Fruit fly (Drosophila melanogaster): ENCODE results near the gene CG11857.
A peak's percentile ranks its signal among the peaks of the same experiment; 100 is the strongest.

CG11857 gene

DNA sequence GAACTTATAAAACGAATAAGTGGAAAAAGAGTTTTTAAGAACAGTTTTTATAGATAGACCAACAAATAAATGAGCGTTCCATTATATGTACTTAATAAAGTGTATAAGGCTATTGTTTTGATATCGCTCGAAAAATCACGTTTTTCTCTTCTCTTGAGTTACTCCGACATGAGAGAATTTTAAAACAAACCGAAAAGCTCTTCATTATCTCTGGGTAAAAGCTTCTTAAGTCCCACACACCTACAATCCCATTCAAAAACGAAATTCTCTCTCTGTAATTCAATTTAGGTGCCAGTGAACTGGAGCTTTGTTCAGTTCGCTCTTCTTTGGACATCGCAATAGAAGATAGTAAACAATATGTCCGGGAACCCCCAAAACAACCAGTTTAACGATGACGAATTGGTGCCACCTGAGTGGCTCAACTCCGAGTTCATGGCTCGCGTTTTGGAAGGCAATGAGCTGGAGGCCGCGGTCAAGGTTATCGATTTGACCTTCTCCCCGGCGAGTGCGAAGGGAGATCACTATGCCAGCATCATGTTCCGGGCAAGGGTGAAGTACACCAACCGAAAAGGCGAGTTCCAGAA is 45.3 kb downstream of the CG11857 start, which contains the start of gene CG31436 (continued):
- no peak for TF ChIP-seq tap (tag; optimal IDR thresholded peaks at IDR 0.05)
- no peak for TF ChIP-seq Camta (GFP tag; optimal IDR thresholded peaks at IDR 0.05)
- peak; percentile 41; the same call in 1 of the 3 replicates for TF ChIP-seq z (GFP tag; IDR thresholded peaks at IDR 0.05)
- no peak for TF ChIP-seq ab (GFP tag; optimal IDR thresholded peaks at IDR 0.05)
- TF ChIP-seq CG9932 (GFP tag; IDR thresholded peaks at IDR 0.05): no peak
- TF ChIP-seq schlank (tag; optimal IDR thresholded peaks at IDR 0.05): no peak
- no peak for TF ChIP-seq CG18764 (GFP tag; optimal IDR thresholded peaks at IDR 0.05)
- no peak for TF ChIP-seq Bteb2 (GFP tag; optimal IDR thresholded peaks at IDR 0.05)
- TF ChIP-seq Dip2 (GFP tag; IDR thresholded peaks at IDR 0.05): no peak
- peak; percentile 47 for TF ChIP-seq sug (tag; optimal IDR thresholded peaks at IDR 0.05)
- no peak for TF ChIP-seq sna (GFP tag; IDR thresholded peaks at IDR 0.05; ENCODE audit: partially characterized antibody)
- TF ChIP-seq zf30C (GFP tag; optimal IDR thresholded peaks at IDR 0.05): no peak
- no peak for TF ChIP-seq Atf3 (GFP tag; optimal IDR thresholded peaks at IDR 0.05)
- TF ChIP-seq Rx (GFP tag; IDR thresholded peaks at IDR 0.05): no peak
- TF ChIP-seq sd (tag; optimal IDR thresholded peaks at IDR 0.05): peak; percentile 35
- no peak for TF ChIP-seq CG13123 (GFP tag; optimal IDR thresholded peaks at IDR 0.05)
- TF ChIP-seq Trl (optimal IDR thresholded peaks at IDR 0.05): peak; percentile 44 to 82
- TF ChIP-seq Trl (GFP tag; optimal IDR thresholded peaks at IDR 0.05): no peak
- no peak for TF ChIP-seq CG1024 (GFP tag; IDR thresholded peaks at IDR 0.05)
- peak; percentile 42 for TF ChIP-seq exex (tag; optimal IDR thresholded peaks at IDR 0.05)
- TF ChIP-seq CG8290 (GFP tag; optimal IDR thresholded peaks at IDR 0.05): no peak
- peak in 1 of 2 experiments; percentile 11 for TF ChIP-seq CG8290 (tag; optimal IDR thresholded peaks at IDR 0.05)
- no peak for TF ChIP-seq CG6272 (GFP tag; IDR thresholded peaks at IDR 0.05)
- TF ChIP-seq CG31224 (GFP tag; IDR thresholded peaks at IDR 0.05): no peak
- TF ChIP-seq lab (GFP tag; optimal IDR thresholded peaks at IDR 0.05): peak; percentile 9
- TF ChIP-seq Awh (GFP tag; IDR thresholded peaks at IDR 0.05): no peak
- TF ChIP-seq hbn (GFP tag; IDR thresholded peaks at IDR 0.05; ENCODE audit: partially characterized antibody): no peak
- TF ChIP-seq NC2β (GFP tag; optimal IDR thresholded peaks at IDR 0.05): no peak
- TF ChIP-seq CG17328 (GFP tag; IDR thresholded peaks at IDR 0.05): no peak
- TF ChIP-seq CG12299 (tag; optimal IDR thresholded peaks at IDR 0.05): no peak
- no peak for TF ChIP-seq Vsx1 (GFP tag; optimal IDR thresholded peaks at IDR 0.05)
- no peak for TF ChIP-seq CG4328 (GFP tag; optimal IDR thresholded peaks at IDR 0.05)
- no peak for TF ChIP-seq Bgb (GFP tag; IDR thresholded peaks at IDR 0.05; ENCODE audit: partially characterized antibody)
- peak; percentile 12 for TF ChIP-seq CG15514 (GFP tag; optimal IDR thresholded peaks at IDR 0.05)
- no peak for TF ChIP-seq usp (GFP tag; optimal IDR thresholded peaks at IDR 0.05)
- no peak for TF ChIP-seq CG15011 (GFP tag; optimal IDR thresholded peaks at IDR 0.05)
- no peak for TF ChIP-seq CG10321 (GFP tag; IDR thresholded peaks at IDR 0.05)
- no peak for TF ChIP-seq Atf6 (GFP tag; IDR thresholded peaks at IDR 0.05)
- TF ChIP-seq Fer1 (GFP tag; optimal IDR thresholded peaks at IDR 0.05): no peak
- peak in 1 of 2 experiments; percentile 82 for TF ChIP-seq Hr78 (GFP tag; optimal IDR thresholded peaks at IDR 0.05)
- TF ChIP-seq Hmx (GFP tag; optimal IDR thresholded peaks at IDR 0.05): no peak
- no peak for TF ChIP-seq CG4617 (GFP tag; optimal IDR thresholded peaks at IDR 0.05; ENCODE audit: borderline replicate concordance)
- TF ChIP-seq Ada2b (GFP tag; IDR thresholded peaks at IDR 0.05): no peak
- no peak for TF ChIP-seq CG9876 (GFP tag; optimal IDR thresholded peaks at IDR 0.05)
- no peak for TF ChIP-seq Adf1 (GFP tag; IDR thresholded peaks at IDR 0.05)
- peak; percentile 36 for TF ChIP-seq CG13894 (tag; optimal IDR thresholded peaks at IDR 0.05)
- no peak for TF ChIP-seq CG12104 (GFP tag; optimal IDR thresholded peaks at IDR 0.05)
- no peak for TF ChIP-seq gsb-n (tag; optimal IDR thresholded peaks at IDR 0.05)
- TF ChIP-seq H15 (GFP tag; IDR thresholded peaks at IDR 0.05): no peak
- no peak for TF ChIP-seq sqz (GFP tag; optimal IDR thresholded peaks at IDR 0.05)
- TF ChIP-seq CG16813 (GFP tag; IDR thresholded peaks at IDR 0.05; ENCODE audit: partially characterized antibody): no peak
- TF ChIP-seq otp (GFP tag; IDR thresholded peaks at IDR 0.05): no peak
